Worm (Caenorhabditis elegans): Measurements from ENCODE around the gene sec-10.

ce11 chrIV:7804740-7805139 is 22.4 kb upstream of the sec-10 start, which contains the start of gene C33H5.2:
- TF ChIP-seq snpc-4 (tag; optimal IDR thresholded peaks at IDR 0.05) (no peak), pha-4 (tag; optimal IDR thresholded peaks at IDR 0.05) (no peak)

Measured in whole organism, mixed stage, embryonic.